Worm (Caenorhabditis elegans): ENCODE data around the gene ivns-1.

DNA sequence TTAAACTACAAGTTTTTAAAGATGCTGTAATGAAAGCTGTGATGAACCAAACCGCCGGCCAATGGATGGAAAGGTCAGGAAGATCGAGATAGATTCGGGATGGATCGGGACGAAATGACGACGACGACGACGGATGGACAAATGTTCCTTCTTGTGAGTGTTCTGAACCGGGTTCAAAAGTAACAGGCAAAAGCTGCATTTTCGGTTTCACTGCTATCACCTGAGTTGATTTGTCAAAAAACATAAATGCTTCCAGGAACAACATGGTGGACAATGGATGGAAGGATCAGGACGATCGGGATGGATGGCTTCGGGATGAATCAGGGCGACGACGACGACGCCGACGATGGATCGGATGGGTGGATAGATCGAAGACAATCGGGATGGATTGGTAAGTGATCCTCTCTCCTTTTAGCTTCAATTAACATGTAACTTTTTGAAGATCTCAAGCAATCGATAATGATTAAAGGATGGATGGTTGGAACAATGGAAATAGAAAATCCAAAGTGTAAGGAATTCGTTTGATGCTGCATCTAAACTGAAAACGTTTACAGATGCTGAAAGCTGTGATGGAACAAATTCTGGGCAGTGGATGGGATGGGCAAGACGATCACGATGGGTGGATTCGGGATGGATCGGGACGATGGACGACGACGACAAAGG, 30.7 kb downstream of the ivns-1 start, which contains the start of the genes T24D5.6 and R09A8.9:
- no peak for TF ChIP-seq elt-1 (tag; optimal IDR thresholded peaks at IDR 0.05)
- no peak for TF ChIP-seq peb-1 (tag; optimal IDR thresholded peaks at IDR 0.05)
